Fruit fly (Drosophila melanogaster): ENCODE data around the gene CG1958.

dm6 chrX:7306538-7307477 is 40.1 kb downstream of the CG1958 start:
- peak; percentile 62; the same call in 1 of the 2 replicates for TF ChIP-seq CG10348 (GFP tag; IDR thresholded peaks at IDR 0.05)
- peak; percentile 89 for TF ChIP-seq CG34367 (tag; optimal IDR thresholded peaks at IDR 0.05)
- TF ChIP-seq CG9948 (tag; optimal IDR thresholded peaks at IDR 0.05): peak; percentile 98
- peak; percentile 85 for TF ChIP-seq fd96Ca (GFP tag; IDR thresholded peaks at IDR 0.05)
- TF ChIP-seq CG14655 (GFP tag; optimal IDR thresholded peaks at IDR 0.05): peak; percentile 98
- TF ChIP-seq Snoo (tag; optimal IDR thresholded peaks at IDR 0.05): peak; percentile 89
- TF ChIP-seq CG15710 (tag; optimal IDR thresholded peaks at IDR 0.05): peak; percentile 95
